Worm (Caenorhabditis elegans) whole organism, young adult: Measurements from ENCODE around the gene W09G12.9.

Experiments used
- C06A6.2 ChIP-seq: fragments of 200-800 bp; sonication (Bioruptor generic); conservative IDR thresholded peaks from 2 replicates; pipeline ENCODE4 v1.3.6; 2022; ENCODE audit warnings: missing genetic modification characterization, missing compliant biosample characterization
- F22D6.2 ChIP-seq: sonication (generic microtip); optimal IDR thresholded peaks from 2 replicates; lab custom pipeline; 2016; ENCODE audit warnings: mild to moderate bottlenecking, missing genetic modification characterization, missing compliant biosample characterization
- F49E8.2 ChIP-seq: sonication (generic microtip); optimal IDR thresholded peaks from 3 replicates; lab custom pipeline; 2017; ENCODE audit warnings: missing genetic modification characterization, mild to moderate bottlenecking, missing compliant biosample characterization, antibody characterized with exemption, moderate library complexity; ENCODE audit not compliant: insufficient read depth
- Y53F4B.3 ChIP-seq: fragments of 200-800 bp; sonication (Bioruptor generic); IDR thresholded peaks from 2 replicates; pipeline ENCODE4 v1.3.6; 2022; ENCODE audit warnings: missing genetic modification reagents, missing genetic modification characterization, missing compliant biosample characterization
- Y53G8AR.9 ChIP-seq: fragments of 200-800 bp; sonication (Bioruptor generic); conservative IDR thresholded peaks from 2 replicates; pipeline ENCODE4 v1.3.6; 2022; ENCODE audit warnings: missing genetic modification reagents, missing genetic modification characterization, missing compliant biosample characterization
- ZK185.1 ChIP-seq: sonication (generic microtip); optimal IDR thresholded peaks from 2 replicates; lab custom pipeline; 2016; ENCODE audit warnings: mild to moderate bottlenecking, missing genetic modification characterization, missing compliant biosample characterization; ENCODE audit not compliant: poor library complexity, severe bottlenecking
- aptf-2 ChIP-seq: fragments of 200-800 bp; sonication (Bioruptor generic); conservative IDR thresholded peaks from 2 replicates; pipeline ENCODE4 v1.3.6; 2022; ENCODE audit warnings: missing genetic modification reagents, missing genetic modification characterization, missing compliant biosample characterization
- attf-5 ChIP-seq: fragments of 200-800 bp; sonication (Bioruptor generic); optimal IDR thresholded peaks from 2 replicates; lab custom pipeline; 2018; ENCODE audit warnings: mild to moderate bottlenecking, missing genetic modification characterization, missing compliant biosample characterization
- ceh-79 ChIP-seq: sonication (generic microtip); optimal IDR thresholded peaks from 2 replicates; lab custom pipeline; 2017; ENCODE audit warnings: mild to moderate bottlenecking, missing genetic modification characterization, missing compliant biosample characterization
- ceh-91 ChIP-seq: fragments of 200-800 bp; sonication (Bioruptor generic); IDR thresholded peaks from 2 replicates; pipeline ENCODE4 v1.3.6; 2022; ENCODE audit warnings: missing genetic modification reagents, missing genetic modification characterization, missing compliant biosample characterization
- chd-7 ChIP-seq: sonication (generic microtip); optimal IDR thresholded peaks from 2 replicates; lab custom pipeline; 2016; ENCODE audit warnings: mild to moderate bottlenecking, missing genetic modification characterization, moderate library complexity, missing compliant biosample characterization
- die-1 ChIP-seq: sonication (generic microtip); optimal IDR thresholded peaks from 2 replicates; lab custom pipeline; 2016; ENCODE audit warnings: missing genotype, mild to moderate bottlenecking, missing genetic modification characterization, missing compliant biosample characterization
- dox-1 ChIP-seq: fragments of 200-800 bp; sonication (Bioruptor generic); IDR thresholded peaks from 2 replicates; pipeline ENCODE4 v1.3.6; 2022; ENCODE audit warnings: missing genetic modification reagents, missing genetic modification characterization, missing compliant biosample characterization
- dpff-1 ChIP-seq: sonication (generic microtip); optimal IDR thresholded peaks from 2 replicates; lab custom pipeline; 2017; ENCODE audit warnings: mild to moderate bottlenecking, missing genetic modification characterization, missing compliant biosample characterization
- dpl-1 ChIP-seq: fragments of 150-350 bp; optimal IDR thresholded peaks from 2 replicates; lab custom pipeline; 2014; ENCODE audit warnings: missing biosample characterization, missing genetic modification reagents, missing genetic modification characterization
- egrh-3 ChIP-seq: fragments of 200-800 bp; sonication (Bioruptor generic); IDR thresholded peaks from 2 replicates; pipeline ENCODE4 v1.3.6; 2022; ENCODE audit warnings: missing genetic modification reagents, missing genetic modification characterization, missing compliant biosample characterization
- hlh-12 ChIP-seq: sonication (generic microtip); optimal IDR thresholded peaks from 2 replicates; lab custom pipeline; 2016; ENCODE audit warnings: missing genetic modification characterization, missing compliant biosample characterization
- hlh-26 ChIP-seq: fragments of 200-800 bp; sonication (Bioruptor generic); conservative IDR thresholded peaks from 2 replicates; pipeline ENCODE4 v1.3.6; 2022; ENCODE audit warnings: missing genetic modification reagents, missing genetic modification characterization, missing compliant biosample characterization
- hsf-1 ChIP-seq: fragments of 200-800 bp; sonication (Bioruptor generic); IDR thresholded peaks from 2 replicates; pipeline ENCODE4 v1.3.6; 2022; ENCODE audit warnings: missing genetic modification reagents, missing genetic modification characterization, missing compliant biosample characterization
- madf-3 ChIP-seq: fragments of 200-800 bp; sonication (Bioruptor generic); IDR thresholded peaks from 2 replicates; pipeline ENCODE4 v1.3.6; 2022; ENCODE audit warnings: missing genetic modification reagents, missing genetic modification characterization, missing compliant biosample characterization
- madf-6 ChIP-seq: fragments of 200-800 bp; sonication (Bioruptor generic); IDR thresholded peaks from 2 replicates; pipeline ENCODE4 v1.3.6; 2022; ENCODE audit warnings: missing genetic modification reagents, missing genetic modification characterization, missing compliant biosample characterization
- mcd-1 ChIP-seq: fragments of 200-800 bp; sonication (Bioruptor generic); IDR thresholded peaks from 2 replicates; pipeline ENCODE4 v1.3.6; 2022; ENCODE audit warnings: missing genetic modification reagents, missing genetic modification characterization, missing compliant biosample characterization
- nhr-120 ChIP-seq: fragments of 200-800 bp; sonication (Bioruptor generic); IDR thresholded peaks from 2 replicates; pipeline ENCODE4 v1.3.6; 2022; ENCODE audit warnings: missing genetic modification characterization, missing compliant biosample characterization
- nhr-179 ChIP-seq: sonication (generic microtip); optimal IDR thresholded peaks from 2 replicates; lab custom pipeline; 2016; ENCODE audit warnings: mild to moderate bottlenecking, missing genetic modification characterization, missing compliant biosample characterization
- nhr-27 ChIP-seq: fragments of 200-800 bp; sonication (Bioruptor generic); optimal IDR thresholded peaks from 2 replicates; lab custom pipeline; 2018; ENCODE audit warnings: mild to moderate bottlenecking, missing genetic modification characterization, moderate library complexity, missing compliant biosample characterization
- nhr-80 ChIP-seq: sonication (generic microtip); optimal IDR thresholded peaks from 2 replicates; lab custom pipeline; 2016; ENCODE audit warnings: missing genetic modification characterization, missing compliant biosample characterization
- snpc-4 ChIP-seq, 5 experiments: fragments of 150-350 bp in 1 of 5; sonication (generic microtip) in 4 of 5; optimal IDR thresholded peaks; 2 replicates each; lab custom pipeline; 2014 to 2018; ENCODE audit warnings: missing genetic modification characterization in 5 of 5, missing biosample characterization in 3 of 5, antibody characterized with exemption in 2 of 5, mild to moderate bottlenecking in 2 of 5, missing compliant biosample characterization in 2 of 5, missing genotype in 2 of 5, moderate library complexity in 2 of 5, missing genetic modification reagents in 1 of 5
- unc-130 ChIP-seq: sonication (generic microtip); optimal IDR thresholded peaks from 2 replicates; lab custom pipeline; 2016; ENCODE audit warnings: missing genetic modification reagents, missing genetic modification characterization, missing compliant biosample characterization
- unc-62 ChIP-seq: fragments of 150-350 bp; optimal IDR thresholded peaks from 2 replicates; lab custom pipeline; 2014; ENCODE audit warnings: missing biosample characterization, missing genetic modification reagents, missing genetic modification characterization
- zfh-2 ChIP-seq: fragments of 200-800 bp; sonication (Bioruptor generic); conservative IDR thresholded peaks from 2 replicates; pipeline ENCODE4 v1.3.6; 2022; ENCODE audit warnings: missing genetic modification reagents, missing genetic modification characterization, missing compliant biosample characterization
- ztf-18 ChIP-seq: sonication (generic microtip); optimal IDR thresholded peaks from 2 replicates; lab custom pipeline; 2016; ENCODE audit warnings: missing genotype, mild to moderate bottlenecking, missing genetic modification characterization, missing compliant biosample characterization

The W09G12.9 gene

ce11 chrIV:1228675-1229130 is 12.3 kb downstream of the W09G12.9 start, which contains the start of gene W09G12.7:
Gene W09G12.7, plus strand, starts transcription at chrIV:1229080.
- TF ChIP-seq nhr-80 (tag; lab: Kevin White, UChicago) (peak; percentile 48), hlh-26 (GFP tag; lab: Robert Waterston, UW) (no peak)

ce11 chrIV:1231589-1231988 is 15.2 kb downstream of the W09G12.9 start, which contains the start of gene W09G12.6:
Gene W09G12.6, plus strand, starts transcription at chrIV:1231889.
- TF ChIP-seq F49E8.2 (tag; lab: Kevin White, UChicago): no peak
- no peak for TF ChIP-seq unc-130 (GFP tag; lab: Kevin White, UChicago)
- TF ChIP-seq dpl-1 (GFP tag; lab: Kevin White, UChicago): no peak
- TF ChIP-seq nhr-179 (tag; lab: Kevin White, UChicago): no peak
- TF ChIP-seq ceh-79 (tag; lab: Kevin White, UChicago): no peak
- no peak for TF ChIP-seq unc-62 (GFP tag; lab: Kevin White, UChicago)
- no peak for TF ChIP-seq Y53G8AR.9
- no peak for TF ChIP-seq Y53F4B.3 (GFP tag; lab: Robert Waterston, UW)
- no peak for TF ChIP-seq attf-5
- TF ChIP-seq hsf-1 (GFP tag; lab: Robert Waterston, UW): no peak
- TF ChIP-seq ZK185.1 (tag; lab: Kevin White, UChicago): no peak
- TF ChIP-seq aptf-2: no peak
- no peak for TF ChIP-seq madf-6 (GFP tag; lab: Robert Waterston, UW)
- TF ChIP-seq ztf-18 (tag; lab: Kevin White, UChicago): no peak
- no peak for TF ChIP-seq chd-7
- TF ChIP-seq snpc-4 (GFP tag; optimal IDR thresholded peaks at IDR 0.05; lab: Kevin White, UChicago): no peak
- TF ChIP-seq snpc-4 (tag; optimal IDR thresholded peaks at IDR 0.05; lab: Kevin White, UChicago): no peak
- no peak for TF ChIP-seq C06A6.2 (GFP tag; lab: Robert Waterston, UW)
- no peak for TF ChIP-seq die-1 (tag; lab: Kevin White, UChicago)

- TF ChIP-seq zfh-2 (GFP tag; lab: Robert Waterston, UW) (peak; percentile 96), dox-1 (0 out of 2 replicates have a peak, but pooled peaks have one; percentile 19), mcd-1 (GFP tag; lab: Robert Waterston, UW) (0 out of 2 replicates have a peak, but pooled peaks have one; percentile 23), madf-3 (no peak), die-1 (tag; lab: Kevin White, UChicago) (no peak), chd-7 (peak; percentile 27), madf-6 (GFP tag; lab: Robert Waterston, UW) (0 out of 2 replicates have a peak, but pooled peaks have one; percentile 28), ceh-91 (GFP tag; lab: Robert Waterston, UW) (no peak), egrh-3 (GFP tag; lab: Robert Waterston, UW) (peak; percentile 98)
These were observed 16.2 kb downstream of the W09G12.9 start for ce11 chrIV:1232419-1233145.

- no peak for TF ChIP-seq madf-3
- no peak for TF ChIP-seq dpff-1 (tag; lab: Kevin White, UChicago)
- TF ChIP-seq nhr-120 (GFP tag; lab: Robert Waterston, UW): no peak
- TF ChIP-seq nhr-27 (tag; lab: Kevin White, UChicago): no peak
- TF ChIP-seq die-1 (tag; lab: Kevin White, UChicago): no peak
- TF ChIP-seq hlh-12: no peak
- no peak for TF ChIP-seq F22D6.2
These were observed 18.4 kb downstream of the W09G12.9 start for ce11 chrIV:1234780-1235179.
